Fruit fly (Drosophila melanogaster) whole organism, embryonic: ENCODE results near the gene CG15418.

ENCODE experiments used
- Atf6 ChIP-seq: fragments of 200-800 bp; sonication (Bioruptor generic); IDR thresholded peaks from 2 replicates; pipeline ENCODE4 v1.3.6; 2022; ENCODE audit warnings: missing biosample characterization, missing genetic modification characterization
- CG10321 ChIP-seq: fragments of 200-800 bp; sonication (Bioruptor generic); IDR thresholded peaks from 2 replicates; pipeline ENCODE4 v1.3.6; 2022; ENCODE audit warnings: missing biosample characterization, missing genetic modification characterization
- CG11093 ChIP-seq: fragments of 200-800 bp; sonication (Bioruptor generic); IDR thresholded peaks from 3 replicates; pipeline ENCODE4 v1.3.6; 2022; ENCODE audit warnings: missing biosample characterization, missing genetic modification characterization
- CG11456 ChIP-seq: fragments of 200-800 bp; sonication (Bioruptor generic); IDR thresholded peaks from 3 replicates; pipeline ENCODE4 v1.3.6; 2022; ENCODE audit warnings: missing biosample characterization, missing genetic modification characterization
- CG11560 ChIP-seq: fragments of 200-800 bp; sonication (Bioruptor generic); IDR thresholded peaks from 3 replicates; pipeline ENCODE4 v1.3.6; 2022; ENCODE audit warnings: missing biosample characterization, missing genetic modification characterization
- CG12299 ChIP-seq: fragments of 200-800 bp; sonication (Bioruptor generic); optimal IDR thresholded peaks from 2 replicates; lab custom pipeline; 2018; ENCODE audit warnings: missing biosample characterization, mild to moderate bottlenecking, missing genetic modification characterization
- CG13894 ChIP-seq: fragments of 200-800 bp; sonication (Bioruptor generic); optimal IDR thresholded peaks from 3 replicates; lab custom pipeline; 2018; ENCODE audit warnings: missing biosample characterization, mild to moderate bottlenecking, missing genetic modification characterization, moderate library complexity
- CG15269 ChIP-seq: fragments of 200-800 bp; sonication (Bioruptor generic); optimal IDR thresholded peaks from 2 replicates; lab custom pipeline; 2018; ENCODE audit warnings: missing biosample characterization, mild to moderate bottlenecking, missing genetic modification characterization, moderate library complexity
- CG1647 ChIP-seq: fragments of 200-800 bp; sonication (Bioruptor generic); optimal IDR thresholded peaks from 3 replicates; lab custom pipeline; 2016; ENCODE audit warnings: missing biosample characterization, missing genetic modification characterization
- CG17328 ChIP-seq: fragments of 200-800 bp; sonication (Bioruptor generic); IDR thresholded peaks from 2 replicates; pipeline ENCODE4 v1.3.6; 2022; ENCODE audit warnings: missing biosample characterization, missing genetic modification characterization
- CG17359 ChIP-seq: fragments of 200-800 bp; sonication (Bioruptor generic); optimal IDR thresholded peaks from 3 replicates; lab custom pipeline; 2018; ENCODE audit warnings: missing biosample characterization, mild to moderate bottlenecking, missing genetic modification characterization, moderate library complexity
- CG2202 ChIP-seq: fragments of 200-800 bp; sonication (Bioruptor generic); optimal IDR thresholded peaks from 2 replicates; lab custom pipeline; 2018; ENCODE audit warnings: missing biosample characterization, mild to moderate bottlenecking, missing genetic modification characterization
- CG2678 ChIP-seq: fragments of 200-800 bp; sonication (Bioruptor generic); optimal IDR thresholded peaks from 3 replicates; lab custom pipeline; 2019; ENCODE audit warnings: missing biosample characterization, mild to moderate bottlenecking, missing genetic modification characterization, moderate library complexity
- CG2875 ChIP-seq: fragments of 200-800 bp; sonication (Bioruptor generic); optimal IDR thresholded peaks from 2 replicates; lab custom pipeline; 2017; ENCODE audit warnings: missing biosample characterization, mild to moderate bottlenecking, missing genetic modification characterization, missing genetic modification reagents
- CG3838 ChIP-seq: fragments of 200-800 bp; sonication (Bioruptor generic); optimal IDR thresholded peaks from 3 replicates; lab custom pipeline; 2016; ENCODE audit warnings: missing biosample characterization, missing genetic modification characterization
- CG4282 ChIP-seq: fragments of 200-800 bp; sonication (Bioruptor generic); optimal IDR thresholded peaks from 2 replicates; lab custom pipeline; 2016; ENCODE audit warnings: missing biosample characterization, missing genetic modification characterization
- CG43689 ChIP-seq: fragments of 200-800 bp; sonication (Bioruptor generic); IDR thresholded peaks from 2 replicates; pipeline ENCODE4 v1.3.6; 2022; ENCODE audit warnings: missing biosample characterization, missing genetic modification characterization
- CG7745 ChIP-seq: fragments of 200-800 bp; sonication (Bioruptor generic); optimal IDR thresholded peaks from 2 replicates; lab custom pipeline; 2018; ENCODE audit warnings: missing biosample characterization, mild to moderate bottlenecking, missing genetic modification characterization, moderate library complexity
- CG7963 ChIP-seq: fragments of 200-800 bp; sonication (Bioruptor generic); IDR thresholded peaks from 3 replicates; pipeline ENCODE4 v1.3.6; 2022; ENCODE audit warnings: missing biosample characterization, missing genetic modification characterization; ENCODE audit not compliant: partially characterized antibody
- CG9817 ChIP-seq: fragments of 200-800 bp; sonication (Bioruptor generic); optimal IDR thresholded peaks from 2 replicates; lab custom pipeline; 2018; ENCODE audit warnings: missing biosample characterization, mild to moderate bottlenecking, missing genetic modification characterization, moderate library complexity
- CG9932 ChIP-seq: fragments of 200-800 bp; sonication (Bioruptor generic); IDR thresholded peaks from 2 replicates; pipeline ENCODE4 v1.3.6; 2022; ENCODE audit warnings: missing biosample characterization, missing genetic modification characterization
- CrebB ChIP-seq: fragments of 200-800 bp; sonication (Bioruptor generic); optimal IDR thresholded peaks from 3 replicates; lab custom pipeline; 2018; ENCODE audit warnings: missing biosample characterization, mild to moderate bottlenecking, missing genetic modification characterization
- Doc3 ChIP-seq: fragments of 200-800 bp; sonication (Bioruptor generic); IDR thresholded peaks from 3 replicates; pipeline ENCODE4 v1.3.6; 2022; ENCODE audit warnings: missing biosample characterization, missing genetic modification characterization; ENCODE audit not compliant: partially characterized antibody
- Ets97D ChIP-seq: fragments of 200-800 bp; sonication (Bioruptor generic); optimal IDR thresholded peaks from 3 replicates; lab custom pipeline; 2016; ENCODE audit warnings: missing biosample characterization, missing genetic modification characterization
- Hmx ChIP-seq: fragments of 200-800 bp; sonication (Bioruptor generic); optimal IDR thresholded peaks from 2 replicates; lab custom pipeline; 2016; ENCODE audit warnings: missing biosample characterization, missing genetic modification characterization
- Lpt ChIP-seq: fragments of >200 bp; optimal IDR thresholded peaks from 2 replicates; lab custom pipeline; 2018; ENCODE audit warnings: missing biosample characterization, missing genetic modification characterization
- Max ChIP-seq: fragments of 200-800 bp; sonication (Bioruptor generic); optimal IDR thresholded peaks from 2 replicates; lab custom pipeline; 2016; ENCODE audit warnings: missing biosample characterization, mild to moderate bottlenecking, missing genetic modification characterization
- Mes4 ChIP-seq: fragments of 200-800 bp; sonication (Bioruptor generic); optimal IDR thresholded peaks from 2 replicates; lab custom pipeline; 2016; ENCODE audit warnings: missing biosample characterization, missing genetic modification characterization
- Neu2 ChIP-seq: fragments of 200-800 bp; sonication (Bioruptor generic); optimal IDR thresholded peaks from 3 replicates; lab custom pipeline; 2016; ENCODE audit warnings: missing biosample characterization, missing genetic modification characterization, borderline replicate concordance
- Pdp1 ChIP-seq, 2 experiments: fragments of 200-800 bp; sonication (Bioruptor generic); optimal IDR thresholded peaks; 3 replicates each; lab custom pipeline; 2016; ENCODE audit warnings: missing biosample characterization in 2 of 2, missing genetic modification characterization in 2 of 2, mild to moderate bottlenecking in 1 of 2, moderate library complexity in 1 of 2
- Taf1 ChIP-seq: fragments of 200-800 bp; sonication (Bioruptor generic); IDR thresholded peaks from 2 replicates; pipeline ENCODE4 v1.3.6; 2022; ENCODE audit warnings: missing biosample characterization, missing genetic modification characterization
- Xbp1 ChIP-seq: fragments of 200-800 bp; sonication (Bioruptor generic); optimal IDR thresholded peaks from 3 replicates; lab custom pipeline; 2016; ENCODE audit warnings: missing biosample characterization, mild to moderate bottlenecking, missing genetic modification characterization
- amos ChIP-seq: fragments of 200-800 bp; sonication (Bioruptor generic); IDR thresholded peaks from 2 replicates; pipeline ENCODE4 v1.3.6; 2022; ENCODE audit warnings: missing biosample characterization, missing genetic modification characterization; ENCODE audit not compliant: partially characterized antibody
- ato ChIP-seq: fragments of 200-800 bp; sonication (Bioruptor generic); IDR thresholded peaks from 2 replicates; pipeline ENCODE4 v1.3.6; 2022; ENCODE audit warnings: missing biosample characterization, missing genetic modification characterization; ENCODE audit not compliant: partially characterized antibody
- bbx ChIP-seq: fragments of 200-800 bp; sonication (Bioruptor generic); IDR thresholded peaks from 2 replicates; pipeline ENCODE4 v1.3.6; 2022; ENCODE audit warnings: missing biosample characterization, missing genetic modification characterization; ENCODE audit not compliant: partially characterized antibody
- cg ChIP-seq: fragments of 200-800 bp; sonication (Bioruptor generic); optimal IDR thresholded peaks from 3 replicates; lab custom pipeline; 2019; ENCODE audit warnings: missing biosample characterization, mild to moderate bottlenecking, missing genetic modification characterization, moderate library complexity
- corto ChIP-seq: fragments of 200-800 bp; sonication (Bioruptor generic); optimal IDR thresholded peaks from 2 replicates; lab custom pipeline; 2016; ENCODE audit warnings: missing biosample characterization, mild to moderate bottlenecking, missing genetic modification characterization, moderate library complexity
- fd64A ChIP-seq: fragments of 200-800 bp; sonication (Bioruptor generic); optimal IDR thresholded peaks from 3 replicates; lab custom pipeline; 2018; ENCODE audit warnings: missing biosample characterization, mild to moderate bottlenecking, missing genetic modification characterization
- gt ChIP-seq: fragments of 200-800 bp; sonication (Bioruptor generic); IDR thresholded peaks from 2 replicates; pipeline ENCODE4 v1.3.6; 2022; ENCODE audit warnings: missing biosample characterization, missing genetic modification characterization
- h ChIP-seq: fragments of >200 bp; optimal IDR thresholded peaks from 2 replicates; lab custom pipeline; 2017
- lbe ChIP-seq: fragments of 200-800 bp; sonication (Bioruptor generic); optimal IDR thresholded peaks from 2 replicates; lab custom pipeline; 2016; ENCODE audit warnings: missing biosample characterization, mild to moderate bottlenecking, missing genetic modification characterization
- maf-S ChIP-seq: fragments of 200-800 bp; sonication (Bioruptor generic); optimal IDR thresholded peaks from 2 replicates; lab custom pipeline; 2016; ENCODE audit warnings: missing biosample characterization, missing genetic modification characterization
- mam ChIP-seq: fragments of 200-800 bp; sonication (Bioruptor generic); optimal IDR thresholded peaks from 3 replicates; lab custom pipeline; 2016; ENCODE audit warnings: missing biosample characterization, missing genetic modification characterization
- onecut ChIP-seq: fragments of 200-800 bp; sonication (Bioruptor generic); IDR thresholded peaks from 2 replicates; pipeline ENCODE4 v1.3.6; 2022; ENCODE audit warnings: missing biosample characterization, missing genetic modification characterization
- otp ChIP-seq: fragments of 200-800 bp; sonication (Bioruptor generic); IDR thresholded peaks from 3 replicates; pipeline ENCODE4, ENCODE4 v1.3.6; 2022; ENCODE audit warnings: missing biosample characterization, missing genetic modification characterization
- p53 ChIP-seq: fragments of 200-800 bp; sonication (Bioruptor generic); optimal IDR thresholded peaks from 2 replicates; lab custom pipeline; 2016; ENCODE audit warnings: missing biosample characterization, missing genetic modification characterization
- phol ChIP-seq: fragments of 200-800 bp; sonication (Bioruptor generic); optimal IDR thresholded peaks from 3 replicates; lab custom pipeline; 2018; ENCODE audit warnings: missing biosample characterization, mild to moderate bottlenecking, missing genetic modification characterization, moderate library complexity
- pzg ChIP-seq: fragments of 200-800 bp; sonication (Bioruptor generic); optimal IDR thresholded peaks from 3 replicates; lab custom pipeline; 2018; ENCODE audit warnings: missing biosample characterization, mild to moderate bottlenecking, missing genetic modification characterization, moderate library complexity
- repo ChIP-seq: fragments of 200-800 bp; sonication (Bioruptor generic); optimal IDR thresholded peaks from 2 replicates; lab custom pipeline; 2016; ENCODE audit warnings: missing biosample characterization, missing genetic modification characterization
- ro ChIP-seq: fragments of 200-800 bp; sonication (Bioruptor generic); IDR thresholded peaks from 2 replicates; pipeline ENCODE4 v1.3.6; 2022; ENCODE audit warnings: missing biosample characterization, missing genetic modification characterization
- row ChIP-seq: fragments of 200-800 bp; sonication (Bioruptor generic); IDR thresholded peaks from 3 replicates; pipeline ENCODE4 v1.3.6; 2022; ENCODE audit warnings: missing biosample characterization, missing genetic modification characterization
- twi ChIP-seq: fragments of 200-800 bp; optimal IDR thresholded peaks from 2 replicates; lab custom pipeline; 2019; ENCODE audit warnings: missing biosample characterization, mild to moderate bottlenecking, missing genetic modification characterization, moderate library complexity

The CG15418 gene

DNA sequence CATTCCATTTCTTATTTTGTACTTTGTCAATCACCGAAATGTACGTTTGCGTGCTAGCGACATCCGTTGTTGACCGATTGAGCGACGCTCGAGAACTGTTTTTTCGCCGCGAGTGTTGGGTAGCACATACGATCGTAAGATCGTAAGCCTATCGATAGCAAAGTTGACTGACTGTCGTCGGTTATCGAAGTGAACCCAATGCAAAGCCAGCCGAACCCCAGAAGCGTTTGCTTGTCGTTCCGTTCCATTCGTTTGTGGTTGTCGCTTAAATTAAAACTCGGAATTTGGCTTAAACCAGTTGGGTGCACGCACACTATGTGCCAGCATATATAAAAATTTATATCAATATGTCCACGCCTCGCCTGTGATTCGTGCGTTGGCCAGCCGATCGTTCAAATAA is 24.5 kb upstream of the CG15418 start (continued):
- TF ChIP-seq CG17328 (GFP tag; lab: Robert Waterston, UW) (no peak), Atf6 (GFP tag; lab: Robert Waterston, UW) (no peak), CG3838 (GFP tag; lab: Kevin White, UChicago) (no peak), twi (no peak), corto (GFP tag; lab: Kevin White, UChicago) (no peak), mam (GFP tag; lab: Kevin White, UChicago) (no peak), phol (tag; lab: Kevin White, UChicago) (no peak), repo (GFP tag; lab: Kevin White, UChicago) (no peak), CG11456 (GFP tag; lab: Robert Waterston, UW) (no peak), CG11093 (no peak), Taf1 (GFP tag; lab: Robert Waterston, UW) (no peak), p53 (GFP tag; lab: Kevin White, UChicago) (no peak), pzg (peak; percentile 1), Pdp1 (GFP tag; optimal IDR thresholded peaks at IDR 0.05; lab: Kevin White, UChicago) (no peak), CG2202 (no peak), onecut (GFP tag; lab: Robert Waterston, UW) (no peak), Hmx (GFP tag; lab: Kevin White, UChicago) (no peak), ato (GFP tag; lab: Robert Waterston, UW) (no peak), CG7963 (GFP tag; lab: Robert Waterston, UW) (peak; percentile 30; the same call in 1 of the 3 replicates), cg (GFP tag; lab: Kevin White, UChicago) (no peak), amos (GFP tag; lab: Robert Waterston, UW) (peak; percentile 54; the same call in 1 of the 2 replicates), Lpt (no peak), lbe (no peak), CG10321 (GFP tag; lab: Robert Waterston, UW) (no peak), Doc3 (peak; percentile 50; the same call in 1 of the 3 replicates), Mes4 (no peak), Neu2 (no peak), CG13894 (tag; lab: Kevin White, UChicago) (no peak), ro (no peak), Max (GFP tag; lab: Kevin White, UChicago) (no peak), fd64A (GFP tag; lab: Kevin White, UChicago) (no peak), CG9817 (tag; lab: Kevin White, UChicago) (no peak), bbx (GFP tag; lab: Robert Waterston, UW) (peak; percentile 65), CG12299 (tag; lab: Kevin White, UChicago) (no peak), CrebB (tag; lab: Kevin White, UChicago) (no peak), CG4282 (GFP tag; lab: Kevin White, UChicago) (no peak), otp (GFP tag; lab: Robert Waterston, UW) (no peak), CG43689 (no peak), CG15269 (no peak), Xbp1 (GFP tag; lab: Kevin White, UChicago) (no peak), CG9932 (GFP tag; lab: Robert Waterston, UW) (no peak), CG1647 (GFP tag; lab: Kevin White, UChicago) (no peak), row (GFP tag; lab: Robert Waterston, UW) (peak; percentile 13; the same call in 1 of the 3 replicates), CG11560 (tag; lab: Robert Waterston, UW) (no peak), CG7745 (tag; lab: Kevin White, UChicago) (no peak), CG2678 (tag; lab: Kevin White, UChicago) (no peak), CG17359 (tag; lab: Kevin White, UChicago) (no peak), gt (GFP tag; lab: Robert Waterston, UW) (no peak), maf-S (no peak), Ets97D (GFP tag; lab: Kevin White, UChicago) (no peak), CG2875 (GFP tag; lab: Kevin White, UChicago) (no peak), h (lab: Kevin White, UChicago) (no peak)
